Worm (Caenorhabditis elegans) whole organism, L2 larva: ENCODE measurements around the gene sri-42.

Experiments
- F13H6.1 ChIP-seq: sonication (generic microtip); optimal IDR thresholded peaks from 2 replicates; lab custom pipeline; 2016; ENCODE audit warnings: missing genetic modification characterization, missing compliant biosample characterization
- elt-1 ChIP-seq: fragments of 150-350 bp; optimal IDR thresholded peaks from 2 replicates; lab custom pipeline; 2014; ENCODE audit warnings: missing biosample characterization, missing genetic modification characterization
- lin-11 ChIP-seq: fragments of 150-350 bp; sonication (generic microtip); optimal IDR thresholded peaks from 2 replicates; lab custom pipeline; 2014; ENCODE audit warnings: missing biosample characterization, missing genetic modification characterization, inconsistent platforms, mixed read lengths
- lin-39 ChIP-seq: fragments of 150-350 bp; optimal IDR thresholded peaks from 2 replicates; lab custom pipeline; 2014; ENCODE audit warnings: missing biosample characterization, missing genetic modification reagents, missing genetic modification characterization
- mbf-1 ChIP-seq: sonication (generic microtip); optimal IDR thresholded peaks from 2 replicates; lab custom pipeline; 2017; ENCODE audit warnings: missing biosample characterization, missing genetic modification characterization
- nhr-10 ChIP-seq: sonication (generic microtip); optimal IDR thresholded peaks from 2 replicates; lab custom pipeline; 2017; ENCODE audit warnings: missing biosample characterization, missing genetic modification characterization
- nhr-12 ChIP-seq: fragments of 150-350 bp; optimal IDR thresholded peaks from 2 replicates; lab custom pipeline; 2014; ENCODE audit warnings: missing biosample characterization, missing genetic modification characterization
- nhr-21 ChIP-seq: fragments of 150-350 bp; optimal IDR thresholded peaks from 2 replicates; lab custom pipeline; 2014; ENCODE audit warnings: missing biosample characterization, missing genetic modification characterization
- nhr-23 ChIP-seq: fragments of 150-350 bp; optimal IDR thresholded peaks from 2 replicates; lab custom pipeline; 2014; ENCODE audit warnings: missing biosample characterization, missing genetic modification reagents, missing genetic modification characterization
- nhr-77 ChIP-seq: fragments of 150-350 bp; optimal IDR thresholded peaks from 2 replicates; lab custom pipeline; 2014; ENCODE audit warnings: missing biosample characterization, missing genetic modification characterization
- peb-1 ChIP-seq: fragments of 150-350 bp; optimal IDR thresholded peaks from 2 replicates; lab custom pipeline; 2014; ENCODE audit warnings: missing biosample characterization, missing genetic modification characterization
- sem-4 ChIP-seq: fragments of 150-350 bp; optimal IDR thresholded peaks from 2 replicates; lab custom pipeline; 2014; ENCODE audit warnings: missing biosample characterization, missing genetic modification reagents, missing genetic modification characterization
- sma-3 ChIP-seq: sonication (generic microtip); optimal IDR thresholded peaks from 2 replicates; lab custom pipeline; 2016; ENCODE audit warnings: missing genetic modification reagents, missing genetic modification characterization, missing compliant biosample characterization
- ztf-11 ChIP-seq: sonication (generic microtip); optimal IDR thresholded peaks from 2 replicates; lab custom pipeline; 2017; ENCODE audit warnings: missing biosample characterization, missing genetic modification characterization

The sri-42 gene

ce11 chrII:3096060-3096459 lies 46.7 kb downstream of the sri-42 start, which contains the start of gene srg-23:
Gene srg-23 (minus strand): TSS chrII:3096160.
- no peak for TF ChIP-seq nhr-23 (tag; lab: Kevin White, UChicago)
- TF ChIP-seq mbf-1 (tag; lab: Kevin White, UChicago), result no peak
- TF ChIP-seq nhr-77 (tag; lab: Kevin White, UChicago), result no peak
- TF ChIP-seq nhr-12 (tag; lab: Kevin White, UChicago), result no peak
- no peak for TF ChIP-seq nhr-21 (tag; lab: Kevin White, UChicago)
- TF ChIP-seq peb-1, result no peak
- TF ChIP-seq sma-3 (GFP tag; lab: Kevin White, UChicago), result no peak
- no peak for TF ChIP-seq elt-1 (tag; lab: Kevin White, UChicago)

- no peak for TF ChIP-seq sem-4 (tag; lab: Kevin White, UChicago)
- TF ChIP-seq lin-11 (tag; lab: Kevin White, UChicago), result no peak
- no peak for TF ChIP-seq ztf-11 (tag; lab: Kevin White, UChicago)
Measured at ce11 chrII:3093352-3093751, 49.4 kb downstream of the sri-42 start, which contains the start of gene srg-22. Gene srg-22 (minus strand): TSS chrII:3093452.

ce11 chrII:3091268-3091667 lies 51.5 kb downstream of the sri-42 start, which contains the start of gene srg-21:
Gene srg-21 (minus strand): TSS chrII:3091368.
- TF ChIP-seq F13H6.1 (tag; lab: Kevin White, UChicago), result no peak
- TF ChIP-seq nhr-10 (tag; lab: Kevin White, UChicago), result no peak
- TF ChIP-seq nhr-12 (tag; lab: Kevin White, UChicago), result no peak
- no peak for TF ChIP-seq lin-11 (tag; lab: Kevin White, UChicago)
- no peak for TF ChIP-seq lin-39 (tag; lab: Kevin White, UChicago)
